Fruit fly (Drosophila melanogaster) Kc167 (cell line): ENCODE results near the gene Tango4.

Experiments used
- Myc ChIP-seq: fragments of >200 bp; optimal IDR thresholded peaks from 2 replicates; lab custom pipeline; 2017; ENCODE audit warnings: missing external identifiers
- Sin3A ChIP-seq: fragments of >200 bp; optimal IDR thresholded peaks from 2 replicates; lab custom pipeline; 2018; ENCODE audit warnings: missing external identifiers
- h ChIP-seq: fragments of >200 bp; optimal IDR thresholded peaks from 3 replicates; lab custom pipeline; 2018; ENCODE audit warnings: missing external identifiers
- insv ChIP-seq: fragments of >200 bp; optimal IDR thresholded peaks from 3 replicates; lab custom pipeline; 2018; ENCODE audit warnings: missing external identifiers
- psq ChIP-seq: fragments of >200 bp; optimal IDR thresholded peaks from 2 replicates; lab custom pipeline; 2017; ENCODE audit warnings: missing external identifiers
- ttk ChIP-seq: sonication (Bioruptor generic); optimal IDR thresholded peaks from 2 replicates; lab custom pipeline; 2017; ENCODE audit warnings: missing external identifiers

Gene Tango4

dm6 chrX:12020857-12021256, at the start of gene Tango4:
TSS of gene Tango4 (plus strand) at chrX:12021068.
- TF ChIP-seq h (lab: Kevin White, UChicago) (no peak), insv (lab: Kevin White, UChicago) (no peak), ttk (lab: Kevin White, UChicago) (no peak), Sin3A (lab: Kevin White, UChicago) (no peak), psq (lab: Kevin White, UChicago) (no peak), Myc (lab: Kevin White, UChicago) (no peak)

- TF ChIP-seq psq (lab: Kevin White, UChicago) = no peak
- TF ChIP-seq ttk (lab: Kevin White, UChicago) = no peak
- no peak for TF ChIP-seq Myc (lab: Kevin White, UChicago)
- no peak for TF ChIP-seq Sin3A (lab: Kevin White, UChicago)
- no peak for TF ChIP-seq insv (lab: Kevin White, UChicago)
- TF ChIP-seq h (lab: Kevin White, UChicago) = no peak
Measured at dm6 chrX:11983838-11984237, 37.0 kb upstream of the Tango4 start.

dm6 chrX:11984987-11985386, 35.9 kb upstream of the Tango4 start, which contains the start of gene cac:
TSS of gene cac (minus strand) at chrX:11985087.
- TF ChIP-seq h (lab: Kevin White, UChicago) (no peak), Myc (lab: Kevin White, UChicago) (no peak), psq (lab: Kevin White, UChicago) (no peak)

dm6 chrX:11987664-11988063, 33.2 kb upstream of the Tango4 start, which contains the start of gene gd:
TSS of gene gd (minus strand) at chrX:11987764.
- TF ChIP-seq ttk (lab: Kevin White, UChicago) (no peak), h (lab: Kevin White, UChicago) (no peak), Myc (lab: Kevin White, UChicago) (no peak), Sin3A (lab: Kevin White, UChicago) (no peak), psq (lab: Kevin White, UChicago) (no peak), insv (lab: Kevin White, UChicago) (no peak)

- TF ChIP-seq Myc (lab: Kevin White, UChicago) = no peak
- no peak for TF ChIP-seq Sin3A (lab: Kevin White, UChicago)
- no peak for TF ChIP-seq insv (lab: Kevin White, UChicago)
- no peak for TF ChIP-seq psq (lab: Kevin White, UChicago)
- no peak for TF ChIP-seq ttk (lab: Kevin White, UChicago)
- no peak for TF ChIP-seq h (lab: Kevin White, UChicago)
Measured at dm6 chrX:11988912-11989311, 32.0 kb upstream of the Tango4 start, which contains the start of gene tsg. TSS of gene tsg (minus strand) at chrX:11988948.

dm6 chrX:11992668-11993067, 28.2 kb upstream of the Tango4 start, which contains the start of gene CG18130:
TSS of gene CG18130 (minus strand) at chrX:11992768.
- TF ChIP-seq Myc (lab: Kevin White, UChicago) (no peak), ttk (lab: Kevin White, UChicago) (no peak), h (lab: Kevin White, UChicago) (no peak), insv (lab: Kevin White, UChicago) (no peak), Sin3A (lab: Kevin White, UChicago) (no peak), psq (lab: Kevin White, UChicago) (no peak)

- no peak for TF ChIP-seq Myc (lab: Kevin White, UChicago)
- TF ChIP-seq ttk (lab: Kevin White, UChicago) = no peak
- TF ChIP-seq insv (lab: Kevin White, UChicago) = no peak
- TF ChIP-seq Sin3A (lab: Kevin White, UChicago) = no peak
- no peak for TF ChIP-seq h (lab: Kevin White, UChicago)
- no peak for TF ChIP-seq psq (lab: Kevin White, UChicago)
Measured at dm6 chrX:11993279-11993678, 27.6 kb upstream of the Tango4 start.

dm6 chrX:11999974-12000618, 20.8 kb upstream of the Tango4 start:
- TF ChIP-seq Sin3A (lab: Kevin White, UChicago) (no peak), ttk (lab: Kevin White, UChicago) (no peak), insv (lab: Kevin White, UChicago) (no peak), h (lab: Kevin White, UChicago) (no peak), psq (lab: Kevin White, UChicago) (no peak), Myc (lab: Kevin White, UChicago) (no peak)

- TF ChIP-seq ttk (lab: Kevin White, UChicago) (no peak), Myc (lab: Kevin White, UChicago) (no peak)
Measured at dm6 chrX:12001005-12001404, 19.9 kb upstream of the Tango4 start.

dm6 chrX:12003437-12004394, 17.2 kb upstream of the Tango4 start, which contains the start of gene fw:
TSS of gene fw (minus strand) at chrX:12003914.
- TF ChIP-seq Myc (lab: Kevin White, UChicago) (no peak), psq (lab: Kevin White, UChicago) (no peak), h (lab: Kevin White, UChicago) (no peak), insv (lab: Kevin White, UChicago) (no peak), Sin3A (lab: Kevin White, UChicago) (no peak)

dm6 chrX:12004395-12004768, 16.5 kb upstream of the Tango4 start:
- TF ChIP-seq psq (lab: Kevin White, UChicago) (no peak), ttk (lab: Kevin White, UChicago) (no peak), Myc (lab: Kevin White, UChicago) (no peak), h (lab: Kevin White, UChicago) (no peak), insv (lab: Kevin White, UChicago) (no peak), Sin3A (lab: Kevin White, UChicago) (no peak)
